Worm (Caenorhabditis elegans) whole organism, early embryonic: ENCODE results near the gene pigt-1.

ENCODE experiments used
- B0310.2 ChIP-seq: sonication (generic microtip); optimal IDR thresholded peaks from 2 replicates; lab custom pipeline; 2016; ENCODE audit warnings: mild to moderate bottlenecking, missing genetic modification characterization, missing compliant biosample characterization
- F13C5.2 ChIP-seq: sonication (generic microtip); optimal IDR thresholded peaks from 2 replicates; lab custom pipeline; 2017; ENCODE audit warnings: mild to moderate bottlenecking, missing genetic modification characterization, inconsistent platforms, missing compliant biosample characterization
- aly-1 ChIP-seq: sonication (generic microtip); optimal IDR thresholded peaks from 2 replicates; lab custom pipeline; 2016; ENCODE audit warnings: missing genetic modification characterization, missing compliant biosample characterization
- ama-1 ChIP-seq: fragments of 150-350 bp; optimal IDR thresholded peaks from 2 replicates; lab custom pipeline; 2014
- ceh-13 ChIP-seq: fragments of 200-800 bp; sonication (Bioruptor generic); optimal IDR thresholded peaks from 2 replicates; lab custom pipeline; 2018; ENCODE audit warnings: mild to moderate bottlenecking, missing genetic modification characterization, missing compliant biosample characterization
- ceh-36 ChIP-seq: sonication (generic microtip); optimal IDR thresholded peaks from 2 replicates; lab custom pipeline; 2016; ENCODE audit warnings: missing genetic modification characterization, inconsistent platforms, missing compliant biosample characterization
- ets-7 ChIP-seq: sonication (generic microtip); optimal IDR thresholded peaks from 2 replicates; lab custom pipeline; 2016; ENCODE audit warnings: missing genotype, missing genetic modification characterization, missing compliant biosample characterization
- flt-1 ChIP-seq: fragments of 200-800 bp; sonication (Bioruptor generic); IDR thresholded peaks from 2 replicates; pipeline ENCODE4 v1.3.6; 2022; ENCODE audit warnings: missing genetic modification characterization, missing compliant biosample characterization
- hmbx-1 ChIP-seq: sonication (generic microtip); optimal IDR thresholded peaks from 2 replicates; lab custom pipeline; 2016; ENCODE audit warnings: mild to moderate bottlenecking, missing genetic modification characterization, missing compliant biosample characterization
- hmg-4 ChIP-seq: fragments of 200-800 bp; sonication (Bioruptor generic); optimal IDR thresholded peaks from 2 replicates; lab custom pipeline; 2018; ENCODE audit warnings: mild to moderate bottlenecking, missing genetic modification characterization, missing compliant biosample characterization
- hnd-1 ChIP-seq: sonication (generic microtip); optimal IDR thresholded peaks from 2 replicates; lab custom pipeline; 2016; ENCODE audit warnings: missing genetic modification characterization, missing compliant biosample characterization
- pes-1 ChIP-seq: fragments of 200-800 bp; sonication (Bioruptor generic); IDR thresholded peaks from 2 replicates; pipeline ENCODE4 v1.3.6; 2022; ENCODE audit warnings: missing genetic modification reagents, missing genetic modification characterization, missing compliant biosample characterization
- scrt-1 ChIP-seq: fragments of 200-800 bp; sonication (Bioruptor generic); IDR thresholded peaks from 2 replicates; pipeline ENCODE4 v1.3.6; 2022; ENCODE audit warnings: missing genetic modification characterization, missing compliant biosample characterization
- sea-1 ChIP-seq: fragments of 200-800 bp; sonication (Bioruptor generic); conservative IDR thresholded peaks from 2 replicates; pipeline ENCODE4 v1.3.6; 2022; ENCODE audit warnings: missing genetic modification characterization, missing compliant biosample characterization
- tbx-11 ChIP-seq: fragments of 200-800 bp; sonication (Bioruptor generic); IDR thresholded peaks from 2 replicates; pipeline ENCODE4 v1.3.6; 2022; ENCODE audit warnings: missing genetic modification characterization, missing compliant biosample characterization
- tbx-37 ChIP-seq: fragments of 200-800 bp; sonication (Bioruptor generic); conservative IDR thresholded peaks from 2 replicates; pipeline ENCODE4 v1.3.6; 2022; ENCODE audit warnings: missing genetic modification reagents, missing genetic modification characterization, missing compliant biosample characterization
- tra-4 ChIP-seq: sonication (generic microtip); optimal IDR thresholded peaks from 2 replicates; lab custom pipeline; 2017; ENCODE audit warnings: missing genetic modification characterization, missing compliant biosample characterization

pigt-1 gene

ce11 chrV:10958322-10958900 lies at the start of gene pigt-1:
Gene pigt-1, minus strand, starts transcription at chrV:10958821.
- no peak for TF ChIP-seq scrt-1
- TF ChIP-seq ama-1 (lab: Kevin White, UChicago), result peak; percentile 37

DNA sequence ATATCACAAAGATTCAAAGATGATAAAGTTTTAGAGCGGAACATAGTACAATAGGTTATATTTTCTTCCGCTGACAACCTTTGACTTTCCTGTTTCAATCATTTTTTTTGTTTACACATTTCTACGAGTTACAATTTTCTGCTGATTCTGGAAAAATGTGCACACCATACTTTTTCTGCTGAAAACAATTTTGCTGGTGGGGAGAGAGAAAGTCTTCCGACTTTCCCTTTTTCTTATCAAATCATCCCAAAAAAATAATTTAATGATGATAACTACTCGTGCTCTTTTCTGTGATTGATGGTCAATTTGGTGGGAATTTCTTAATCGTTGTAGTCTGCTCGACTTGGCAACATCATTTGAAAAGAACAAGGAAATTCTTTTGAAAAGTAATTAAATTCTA lies 49.0 kb upstream of the pigt-1 start:
- TF ChIP-seq tbx-11, result no peak
- no peak for TF ChIP-seq hnd-1 (tag; lab: Kevin White, UChicago)
- TF ChIP-seq ama-1 (lab: Kevin White, UChicago), result no peak
- no peak for TF ChIP-seq F13C5.2
- no peak for TF ChIP-seq pes-1
- no peak for TF ChIP-seq ceh-13 (GFP tag; lab: Kevin White, UChicago)
- no peak for TF ChIP-seq B0310.2
- no peak for TF ChIP-seq tra-4 (tag; lab: Kevin White, UChicago)
- TF ChIP-seq hmbx-1 (tag; lab: Kevin White, UChicago), result no peak
- no peak for TF ChIP-seq tbx-37 (GFP tag; lab: Robert Waterston, UW)
- no peak for TF ChIP-seq aly-1 (tag; lab: Kevin White, UChicago)
- no peak for TF ChIP-seq ceh-36 (tag; lab: Kevin White, UChicago)
- TF ChIP-seq sea-1 (GFP tag; lab: Robert Waterston, UW), result no peak
- TF ChIP-seq scrt-1, result no peak
- no peak for TF ChIP-seq flt-1 (GFP tag; lab: Robert Waterston, UW)
- TF ChIP-seq ets-7 (tag; lab: Kevin White, UChicago), result no peak
- TF ChIP-seq hmg-4, result no peak

- no peak for TF ChIP-seq ama-1 (lab: Kevin White, UChicago)
- TF ChIP-seq aly-1 (tag; lab: Kevin White, UChicago), result no peak
- no peak for TF ChIP-seq scrt-1
- TF ChIP-seq ceh-13 (GFP tag; lab: Kevin White, UChicago), result no peak
- TF ChIP-seq sea-1 (GFP tag; lab: Robert Waterston, UW), result no peak
These were observed 45.5 kb upstream of the pigt-1 start for ce11 chrV:11004094-11004493.

DNA sequence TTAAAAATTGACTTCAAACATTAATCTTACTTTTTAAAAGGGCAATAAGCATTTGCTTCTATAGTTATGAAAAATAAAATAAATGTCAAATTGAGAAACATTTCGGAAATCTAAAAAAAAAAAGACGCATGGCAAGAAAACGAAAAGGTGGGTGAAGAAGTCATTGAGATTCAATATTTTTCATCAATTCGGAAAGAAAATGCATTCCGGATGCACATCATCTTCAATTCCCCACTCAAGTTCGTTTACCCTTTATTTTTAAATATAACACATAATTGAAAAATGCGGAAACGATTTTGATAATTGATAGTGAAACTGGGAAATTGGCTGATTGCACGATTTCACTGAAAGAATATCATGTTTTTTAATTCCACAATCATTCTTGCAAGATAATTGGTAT lies 43.8 kb upstream of the pigt-1 start, which contains the start of gene F53B7.4:
TSS of gene F53B7.4 (minus strand) at position 101 of the 400 bp plus-strand sequence.
- TF ChIP-seq hmg-4, result no peak
- no peak for TF ChIP-seq scrt-1
- TF ChIP-seq F13C5.2, result no peak
- TF ChIP-seq aly-1 (tag; lab: Kevin White, UChicago), result no peak
- no peak for TF ChIP-seq pes-1
- TF ChIP-seq ceh-13 (GFP tag; lab: Kevin White, UChicago), result no peak
- TF ChIP-seq ama-1 (lab: Kevin White, UChicago), result no peak
- TF ChIP-seq ceh-36 (tag; lab: Kevin White, UChicago), result no peak
- TF ChIP-seq ets-7 (tag; lab: Kevin White, UChicago), result no peak
- no peak for TF ChIP-seq hnd-1 (tag; lab: Kevin White, UChicago)
- no peak for TF ChIP-seq tbx-11
- TF ChIP-seq hmbx-1 (tag; lab: Kevin White, UChicago), result no peak
- no peak for TF ChIP-seq tbx-37 (GFP tag; lab: Robert Waterston, UW)
- TF ChIP-seq tra-4 (tag; lab: Kevin White, UChicago), result no peak
- TF ChIP-seq sea-1 (GFP tag; lab: Robert Waterston, UW), result no peak
- no peak for TF ChIP-seq B0310.2
- TF ChIP-seq flt-1 (GFP tag; lab: Robert Waterston, UW), result no peak

ce11 chrV:11000650-11001049 lies 42.0 kb upstream of the pigt-1 start, which contains the start of gene isy-1:
Gene isy-1, minus strand, starts transcription at chrV:11000699.
- TF ChIP-seq F13C5.2 (peak; percentile 23), flt-1 (GFP tag; lab: Robert Waterston, UW) (no peak)

DNA sequence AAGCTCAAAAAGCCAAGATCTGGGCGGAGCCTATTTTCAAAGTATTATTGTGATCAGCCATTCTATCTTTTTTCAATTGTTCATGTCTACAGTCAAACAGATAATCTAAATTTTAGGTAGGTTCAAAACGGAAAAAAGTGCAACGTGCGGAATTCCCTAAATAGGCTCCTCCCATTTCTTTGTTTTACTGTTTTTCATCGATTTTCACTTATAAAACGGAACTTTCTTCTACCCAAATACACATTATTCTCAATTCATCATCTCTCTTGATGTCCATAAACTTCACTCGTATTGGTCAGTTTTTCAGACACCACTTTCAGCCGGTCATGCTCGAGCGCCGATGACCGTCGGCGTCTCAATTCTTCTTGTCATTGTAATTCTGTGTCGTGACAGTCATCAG lies 40.2 kb upstream of the pigt-1 start, which contains the start of gene F53B7.7:
TSS of gene F53B7.7 (plus strand) at position 301 of the 400 bp plus-strand sequence.
- TF ChIP-seq flt-1 (GFP tag; lab: Robert Waterston, UW) (no peak), hmbx-1 (tag; lab: Kevin White, UChicago) (no peak), tbx-37 (GFP tag; lab: Robert Waterston, UW) (no peak), hnd-1 (tag; lab: Kevin White, UChicago) (no peak), ama-1 (lab: Kevin White, UChicago) (no peak), ets-7 (tag; lab: Kevin White, UChicago) (no peak), ceh-36 (tag; lab: Kevin White, UChicago) (no peak), aly-1 (tag; lab: Kevin White, UChicago) (no peak), hmg-4 (no peak), pes-1 (no peak), scrt-1 (no peak), tra-4 (tag; lab: Kevin White, UChicago) (no peak), tbx-11 (no peak), B0310.2 (no peak), ceh-13 (GFP tag; lab: Kevin White, UChicago) (no peak), sea-1 (GFP tag; lab: Robert Waterston, UW) (no peak), F13C5.2 (no peak)

- TF ChIP-seq tra-4 (tag; lab: Kevin White, UChicago) (no peak), F13C5.2 (no peak), B0310.2 (no peak), tbx-37 (GFP tag; lab: Robert Waterston, UW) (no peak), flt-1 (GFP tag; lab: Robert Waterston, UW) (no peak), pes-1 (no peak), hmg-4 (no peak), ceh-13 (GFP tag; lab: Kevin White, UChicago) (no peak), sea-1 (GFP tag; lab: Robert Waterston, UW) (no peak), tbx-11 (no peak), hmbx-1 (tag; lab: Kevin White, UChicago) (no peak), hnd-1 (tag; lab: Kevin White, UChicago) (no peak), ama-1 (lab: Kevin White, UChicago) (no peak), aly-1 (tag; lab: Kevin White, UChicago) (no peak), scrt-1 (no peak)
These were observed 33.2 kb upstream of the pigt-1 start, which contains the start of gene frpr-9 for ce11 chrV:10991789-10992188. Gene frpr-9, plus strand, starts transcription at chrV:10992089.
